Fruit fly (Drosophila melanogaster): ENCODE results near the gene Zip99C.
A peak's percentile ranks its signal among the peaks of the same experiment; 100 is the strongest.

Zip99C gene

DNA sequence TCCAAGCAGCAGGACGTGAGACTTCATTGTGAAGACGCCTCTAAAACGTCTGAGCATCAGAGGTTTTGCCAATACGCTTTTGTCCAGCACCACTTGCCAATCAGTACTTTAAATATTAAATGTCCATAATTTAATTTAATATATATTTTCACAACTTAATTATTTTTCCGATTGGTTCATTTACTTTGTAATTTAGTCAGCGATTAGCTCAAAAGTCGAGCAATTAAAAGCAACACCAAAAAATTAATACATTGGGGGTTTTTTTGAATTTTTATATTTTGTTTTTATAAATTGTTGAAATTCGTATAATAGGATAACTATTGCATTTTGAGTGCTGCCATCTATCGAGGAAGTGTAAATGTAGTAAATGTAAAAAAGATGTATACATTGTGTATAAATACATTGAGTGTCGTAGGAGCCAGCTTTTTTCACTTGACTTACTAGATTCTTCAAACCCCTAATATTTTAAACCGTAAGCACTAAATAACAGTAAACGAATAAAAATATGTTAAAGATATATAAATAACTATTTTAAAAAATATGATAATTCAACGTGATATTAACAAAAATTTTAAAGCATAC is 35.2 kb upstream of the Zip99C start, which contains the start of gene CG15517 (continued):
- TF ChIP-seq Hmr (GFP tag; optimal IDR thresholded peaks at IDR 0.05) (peak; percentile 18), vvl (GFP tag; IDR thresholded peaks at IDR 0.05) (peak; percentile 85), MBD-R2 (GFP tag; IDR thresholded peaks at IDR 0.05) (peak; percentile 29; the same call in 1 of the 2 replicates), Rfx (GFP tag; IDR thresholded peaks at IDR 0.05) (0 out of 2 replicates have a peak, but pooled peaks have one; percentile 30), pita (GFP tag; optimal IDR thresholded peaks at IDR 0.05) (peak; percentile 3), gem (tag; optimal IDR thresholded peaks at IDR 0.05) (peak; percentile 26), slbo (GFP tag; IDR thresholded peaks at IDR 0.05) (peak; percentile 55), CG13424 (tag; optimal IDR thresholded peaks at IDR 0.05) (peak; percentile 4), stwl (tag; optimal IDR thresholded peaks at IDR 0.05) (peak; percentile 86), knrl (GFP tag; IDR thresholded peaks at IDR 0.05; ENCODE audit: partially characterized antibody) (peak; percentile 66; the same call in 1 of the 3 replicates), zfh2 (GFP tag; optimal IDR thresholded peaks at IDR 0.05) (no peak), Ets65A (GFP tag) (peak; percentile 53), CG11456 (GFP tag; IDR thresholded peaks at IDR 0.05) (peak; percentile 58; the same call in 1 of the 3 replicates), zen (tag; optimal IDR thresholded peaks at IDR 0.05) (peak; percentile 35), CG10321 (GFP tag; IDR thresholded peaks at IDR 0.05) (no peak), CG3407 (GFP tag; optimal IDR thresholded peaks at IDR 0.05) (no peak), gro (GFP tag; optimal IDR thresholded peaks at IDR 0.05) (no peak), CG16813 (GFP tag; IDR thresholded peaks at IDR 0.05; ENCODE audit: partially characterized antibody) (peak; percentile 58), crol (GFP tag; IDR thresholded peaks at IDR 0.05) (no peak), CG10147 (GFP tag; optimal IDR thresholded peaks at IDR 0.05) (no peak), CG9932 (GFP tag; IDR thresholded peaks at IDR 0.05) (peak; percentile 54), CG7839 (tag; optimal IDR thresholded peaks at IDR 0.05) (peak; percentile 38), mirr (GFP tag; optimal IDR thresholded peaks at IDR 0.05) (no peak), Hr3 (GFP tag; optimal IDR thresholded peaks at IDR 0.05) (peak; percentile 2), CG13287 (GFP tag; IDR thresholded peaks at IDR 0.05; ENCODE audit: partially characterized antibody) (peak; percentile 8; the same call in 1 of the 2 replicates), CG7556 (GFP tag; optimal IDR thresholded peaks at IDR 0.05) (no peak), CG14710 (tag; optimal IDR thresholded peaks at IDR 0.05) (peak; percentile 19), Hr51 (GFP tag; optimal IDR thresholded peaks at IDR 0.05) (peak in 1 of 2 experiments; percentile 9), oc (tag; optimal IDR thresholded peaks at IDR 0.05) (no peak), CG17361 (GFP tag; IDR thresholded peaks at IDR 0.05) (0 out of 3 replicates have a peak, but pooled peaks have one; percentile 32), aop (GFP tag; IDR thresholded peaks at IDR 0.05) (no peak)

- TF ChIP-seq scrt (GFP tag; optimal IDR thresholded peaks at IDR 0.05) = no peak
- TF ChIP-seq CG8281 (tag; optimal IDR thresholded peaks at IDR 0.05) = peak; percentile 94
These were observed 30.9 kb upstream of the Zip99C start for dm6 chr3R:29899635-29900034.

DNA sequence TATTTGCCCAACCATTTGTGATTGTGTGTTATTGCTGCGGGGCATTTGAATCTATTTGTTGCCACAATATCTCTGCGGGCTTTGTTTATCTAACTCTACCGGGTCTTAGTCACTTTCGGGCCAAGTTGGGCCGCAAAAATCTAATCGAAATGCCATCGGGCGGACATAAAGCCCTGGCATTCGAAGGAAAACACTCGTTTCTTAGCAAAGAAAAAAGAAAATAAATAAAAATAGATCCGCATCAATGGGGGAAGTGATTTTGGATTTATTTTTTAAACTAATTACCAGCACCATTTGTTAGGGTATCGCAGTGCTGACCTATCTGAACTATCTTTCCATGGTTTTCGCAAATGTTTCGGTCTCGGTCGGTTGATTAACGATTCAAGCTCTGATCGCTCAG is 29.9 kb upstream of the Zip99C start:
- TF ChIP-seq CG5953 (GFP tag; IDR thresholded peaks at IDR 0.05) (no peak), Dp (GFP tag; optimal IDR thresholded peaks at IDR 0.05) (no peak), ttk (GFP tag; IDR thresholded peaks at IDR 0.05) (no peak), CG18619 (GFP tag; optimal IDR thresholded peaks at IDR 0.05) (no peak), Tbp (GFP tag; optimal IDR thresholded peaks at IDR 0.05) (no peak), slbo (GFP tag; IDR thresholded peaks at IDR 0.05) (peak; percentile 56), sug (tag; optimal IDR thresholded peaks at IDR 0.05) (peak; percentile 25), tin (GFP tag; optimal IDR thresholded peaks at IDR 0.05) (no peak), Bteb2 (GFP tag; optimal IDR thresholded peaks at IDR 0.05) (no peak), CG10321 (GFP tag; IDR thresholded peaks at IDR 0.05) (no peak), Sox100B (GFP tag; optimal IDR thresholded peaks at IDR 0.05) (no peak), slp2 (GFP tag; optimal IDR thresholded peaks at IDR 0.05) (no peak), ase (GFP tag; IDR thresholded peaks at IDR 0.05) (no peak), wek (GFP tag; optimal IDR thresholded peaks at IDR 0.05) (no peak), CG9609 (GFP tag; optimal IDR thresholded peaks at IDR 0.05) (no peak), grn (GFP tag; optimal IDR thresholded peaks at IDR 0.05) (no peak), HmgZ (tag; optimal IDR thresholded peaks at IDR 0.05) (no peak), Drgx (GFP tag; IDR thresholded peaks at IDR 0.05) (peak; percentile 60; the same call in 1 of the 2 replicates), CG11456 (GFP tag; IDR thresholded peaks at IDR 0.05) (no peak)

Data from whole organism, embryonic.